Worm (Caenorhabditis elegans) whole organism, L4 larva: ENCODE measurements around the gene syx-4.

ENCODE experiments used
- F49E8.2 ChIP-seq: sonication (generic microtip); optimal IDR thresholded peaks from 2 replicates; lab custom pipeline; 2016; ENCODE audit warnings: missing compliant biosample characterization, mild to moderate bottlenecking, missing genetic modification characterization, borderline replicate concordance
- R02D3.7 ChIP-seq: fragments of 150-350 bp; sonication (generic microtip); optimal IDR thresholded peaks from 3 replicates; lab custom pipeline; 2014; ENCODE audit warnings: missing biosample characterization, missing genetic modification characterization
- ces-1 ChIP-seq: fragments of 150-350 bp; sonication (generic microtip); optimal IDR thresholded peaks from 4 replicates; lab custom pipeline; 2014; ENCODE audit warnings: missing biosample characterization, missing genetic modification reagents, missing genetic modification characterization
- dmd-9 ChIP-seq: fragments of 200-800 bp; sonication (Bioruptor generic); IDR thresholded peaks from 2 replicates; pipeline ENCODE4 v1.3.6; 2022; ENCODE audit warnings: missing genetic modification reagents, missing genetic modification characterization, missing compliant biosample characterization
- dve-1 ChIP-seq: sonication (generic microtip); optimal IDR thresholded peaks from 2 replicates; lab custom pipeline; 2017; ENCODE audit warnings: antibody characterized with exemption, mild to moderate bottlenecking, missing genetic modification characterization, missing compliant biosample characterization; ENCODE audit not compliant: insufficient read depth
- lin-13 ChIP-seq: fragments of 150-350 bp; optimal IDR thresholded peaks from 2 replicates; lab custom pipeline; 2014; ENCODE audit warnings: missing biosample characterization, missing genetic modification reagents, missing genetic modification characterization
- lsy-2 ChIP-seq, 2 experiments: fragments of 150-350 bp in 1 of 2; sonication (generic microtip) in 1 of 2; optimal IDR thresholded peaks; 2 replicates each; lab custom pipeline; 2014 to 2017; ENCODE audit warnings: missing biosample characterization in 2 of 2, missing genetic modification characterization in 2 of 2
- snpc-4 ChIP-seq: fragments of 150-350 bp; optimal IDR thresholded peaks from 2 replicates; lab custom pipeline; 2014; ENCODE audit warnings: missing biosample characterization, missing genetic modification characterization
- ztf-11 ChIP-seq: fragments of 150-350 bp; optimal IDR thresholded peaks from 2 replicates; lab custom pipeline; 2014; ENCODE audit warnings: missing biosample characterization, missing genetic modification characterization

DNA sequence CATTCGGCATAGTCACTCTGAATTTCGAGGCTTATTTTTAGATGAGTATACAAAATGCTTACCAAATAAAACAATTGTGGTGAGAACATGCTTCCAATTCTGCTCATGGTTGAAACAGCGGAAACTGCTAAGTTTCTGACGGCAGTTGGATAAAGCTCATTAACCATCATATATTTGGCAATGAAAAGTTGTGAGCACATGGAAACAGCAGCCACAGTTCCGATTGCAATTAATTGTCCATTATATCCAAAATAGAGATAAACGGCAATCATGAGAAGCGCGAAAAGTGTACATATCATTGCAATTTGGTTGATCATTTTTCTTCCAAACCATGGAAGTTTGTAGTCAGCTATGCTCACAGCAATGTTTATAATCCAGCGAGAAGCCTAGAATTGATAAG is 4.1 kb downstream of the syx-4 start:
- TF ChIP-seq F49E8.2 (tag; lab: Kevin White, UChicago), result no peak
- TF ChIP-seq dve-1 (tag; lab: Kevin White, UChicago), result no peak
- no peak for TF ChIP-seq dmd-9 (GFP tag; lab: Robert Waterston, UW)
- TF ChIP-seq lsy-2 (tag; optimal IDR thresholded peaks at IDR 0.05; lab: Kevin White, UChicago), result no peak
- no peak for TF ChIP-seq snpc-4 (tag; lab: Kevin White, UChicago)
- TF ChIP-seq R02D3.7 (tag; lab: Kevin White, UChicago), result no peak
- no peak for TF ChIP-seq ces-1
- no peak for TF ChIP-seq ztf-11 (tag; lab: Kevin White, UChicago)
- no peak for TF ChIP-seq lin-13 (GFP tag; lab: Kevin White, UChicago)
